Fruit fly (Drosophila melanogaster): ENCODE results near the gene Strip.

Gene Strip

DNA sequence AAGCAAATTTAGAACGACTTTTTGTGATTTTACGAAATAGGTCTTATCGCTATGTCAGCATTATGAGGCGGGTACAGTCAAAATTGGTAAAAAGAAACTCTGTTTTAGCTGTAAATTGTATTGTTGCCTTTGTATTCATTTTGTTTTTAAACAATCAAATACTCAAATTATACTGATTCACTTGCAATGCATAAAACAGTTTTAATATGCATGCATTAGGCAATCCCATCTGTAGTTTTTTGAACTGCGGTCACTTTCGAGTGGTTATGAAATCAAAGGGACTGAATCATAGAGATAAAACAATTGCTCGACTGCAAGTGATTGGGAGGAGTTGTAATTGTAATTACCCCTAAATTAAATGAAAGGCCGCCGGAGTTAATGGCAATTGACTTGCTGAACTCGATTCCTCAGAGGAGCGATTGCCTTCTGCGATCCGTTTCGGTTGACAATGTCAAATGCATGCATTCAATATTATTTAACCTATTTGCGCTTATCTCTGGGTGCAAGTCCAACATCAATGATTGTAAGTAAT lies 11.1 kb upstream of the Strip start:
- TF ChIP-seq rgr (GFP tag; optimal IDR thresholded peaks at IDR 0.05) (peak; percentile 58), OdsH (GFP tag; optimal IDR thresholded peaks at IDR 0.05) (peak; percentile 14), HLH106 (tag; optimal IDR thresholded peaks at IDR 0.05) (peak; percentile 35), Hnf4 (GFP tag; optimal IDR thresholded peaks at IDR 0.05) (peak; percentile 10), Sp1 (GFP tag; optimal IDR thresholded peaks at IDR 0.05) (peak; percentile 26), psq (GFP tag; optimal IDR thresholded peaks at IDR 0.05) (peak; percentile 13), br (GFP tag; optimal IDR thresholded peaks at IDR 0.05) (peak; percentile 6), CG32264 (GFP tag; optimal IDR thresholded peaks at IDR 0.05) (no peak), Hr78 (GFP tag; optimal IDR thresholded peaks at IDR 0.05) (no peak), ey (GFP tag; optimal IDR thresholded peaks at IDR 0.05) (peak; percentile 58), foxo (GFP tag; optimal IDR thresholded peaks at IDR 0.05) (peak in 1 of 2 experiments; percentile 18), fru (GFP tag; optimal IDR thresholded peaks at IDR 0.05) (peak; percentile 44), CrebA (GFP tag; optimal IDR thresholded peaks at IDR 0.05; ENCODE audit: borderline replicate concordance) (no peak)

DNA sequence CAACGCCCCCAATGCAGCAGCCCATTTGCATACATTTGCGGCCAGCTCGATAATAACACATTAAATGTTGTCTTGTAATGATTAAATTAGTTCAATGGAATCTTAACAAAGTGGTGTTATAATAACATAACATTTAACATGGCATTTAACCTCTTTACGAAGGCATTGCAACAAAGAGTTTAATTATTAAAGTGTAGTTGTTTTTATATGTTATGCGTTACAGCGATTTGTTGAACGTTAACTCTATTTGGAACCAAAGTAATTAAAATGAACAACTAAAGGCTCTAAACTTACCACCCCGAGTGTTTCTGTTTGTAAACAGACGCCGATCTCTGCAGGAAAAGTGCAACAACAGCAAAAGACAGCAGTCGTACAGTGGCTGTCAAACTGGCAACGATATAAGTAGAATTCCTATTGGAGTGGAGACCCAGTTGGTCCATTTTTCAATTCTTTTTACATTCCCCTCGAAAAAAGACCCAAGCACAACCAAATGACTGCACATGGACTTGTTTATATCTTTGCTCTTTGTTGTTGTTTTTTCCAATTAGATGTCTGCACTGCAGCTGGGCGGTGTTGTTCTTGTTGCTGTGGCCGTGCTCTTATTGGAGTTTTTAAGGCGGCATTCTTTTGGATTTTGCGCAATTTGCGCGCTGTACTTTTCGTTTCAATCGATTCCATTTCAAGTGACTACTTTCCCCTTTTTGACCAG lies 10.4 kb upstream of the Strip start:
- TF ChIP-seq br (GFP tag; optimal IDR thresholded peaks at IDR 0.05) (no peak), ey (GFP tag; optimal IDR thresholded peaks at IDR 0.05) (no peak), sage (GFP tag; optimal IDR thresholded peaks at IDR 0.05) (no peak), Mio (GFP tag; optimal IDR thresholded peaks at IDR 0.05) (no peak), jim (GFP tag; optimal IDR thresholded peaks at IDR 0.05) (no peak), foxo (GFP tag; optimal IDR thresholded peaks at IDR 0.05) (no peak), HLH106 (tag; optimal IDR thresholded peaks at IDR 0.05) (no peak), Hnf4 (GFP tag; optimal IDR thresholded peaks at IDR 0.05) (no peak), dmrt93B (GFP tag; optimal IDR thresholded peaks at IDR 0.05) (no peak), usp (GFP tag; optimal IDR thresholded peaks at IDR 0.05) (no peak), Dif (GFP tag; optimal IDR thresholded peaks at IDR 0.05; ENCODE audit: partially characterized antibody) (no peak)

DNA sequence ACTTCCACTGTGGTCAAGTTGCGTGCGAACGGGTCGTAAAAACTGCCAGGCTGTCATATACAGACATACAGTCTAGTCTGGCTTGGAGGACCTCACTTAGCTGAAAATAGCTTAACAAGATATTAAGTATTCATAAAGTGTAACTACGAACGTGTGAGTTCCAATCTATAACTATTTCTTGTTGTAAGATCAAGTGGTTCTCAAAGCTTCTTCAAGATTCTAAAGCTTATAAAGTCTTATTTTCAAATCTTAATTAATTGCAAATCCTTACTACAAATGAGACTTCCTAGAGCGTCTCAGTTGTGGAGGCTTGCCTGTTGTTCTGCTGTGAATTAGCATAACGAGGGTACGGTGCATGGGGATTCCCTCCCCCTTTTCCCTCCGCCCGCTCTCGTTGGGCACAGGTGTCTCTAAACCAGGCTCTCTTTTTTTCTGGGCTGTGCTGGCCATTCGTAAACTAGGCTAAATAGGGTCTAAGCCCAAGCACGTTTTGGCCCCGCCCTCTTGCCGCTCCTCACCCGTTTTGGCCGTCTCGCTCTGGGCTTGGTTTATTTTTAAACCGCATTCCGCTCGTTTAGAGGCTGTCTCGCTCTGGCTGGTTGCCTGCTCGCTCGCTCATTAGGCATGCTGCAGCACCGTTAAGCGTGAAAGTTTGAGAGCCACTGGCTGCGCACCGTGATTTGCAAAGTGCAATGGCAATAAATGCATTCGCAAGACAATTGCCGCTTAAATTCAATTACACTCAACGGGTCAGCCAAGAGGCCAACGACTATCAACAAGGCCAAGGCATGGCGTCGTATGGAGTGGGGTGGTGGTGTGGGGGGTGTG lies 9.6 kb upstream of the Strip start:
- no peak for TF ChIP-seq lola (GFP tag; optimal IDR thresholded peaks at IDR 0.05)
- no peak for TF ChIP-seq N (GFP tag; optimal IDR thresholded peaks at IDR 0.05)
- no peak for TF ChIP-seq Mio (GFP tag; optimal IDR thresholded peaks at IDR 0.05)
- TF ChIP-seq fru (GFP tag; optimal IDR thresholded peaks at IDR 0.05): no peak
- no peak for TF ChIP-seq dmrt93B (GFP tag; optimal IDR thresholded peaks at IDR 0.05)
- no peak for TF ChIP-seq ey (GFP tag; optimal IDR thresholded peaks at IDR 0.05)
- no peak for TF ChIP-seq Sp1 (GFP tag; optimal IDR thresholded peaks at IDR 0.05)
- TF ChIP-seq h (GFP tag; optimal IDR thresholded peaks at IDR 0.05): no peak
- no peak for TF ChIP-seq usp (GFP tag; optimal IDR thresholded peaks at IDR 0.05)
- no peak for TF ChIP-seq HLH106 (tag; optimal IDR thresholded peaks at IDR 0.05)
- no peak for TF ChIP-seq jim (GFP tag; optimal IDR thresholded peaks at IDR 0.05)
- no peak for TF ChIP-seq foxo (GFP tag; optimal IDR thresholded peaks at IDR 0.05)
- TF ChIP-seq Vsx2 (GFP tag; optimal IDR thresholded peaks at IDR 0.05; ENCODE audit: partially characterized antibody): no peak
- TF ChIP-seq sv (GFP tag; optimal IDR thresholded peaks at IDR 0.05): no peak
- no peak for TF ChIP-seq br (GFP tag; optimal IDR thresholded peaks at IDR 0.05)
- TF ChIP-seq CrebA (GFP tag; optimal IDR thresholded peaks at IDR 0.05; ENCODE audit: borderline replicate concordance): no peak
- TF ChIP-seq dl (GFP tag; optimal IDR thresholded peaks at IDR 0.05; ENCODE audit: insufficient read depth in 1 of 2, partially characterized antibody in 2 of 2): no peak
- TF ChIP-seq Jra (GFP tag; optimal IDR thresholded peaks at IDR 0.05): no peak
- no peak for TF ChIP-seq tai (GFP tag; optimal IDR thresholded peaks at IDR 0.05)

DNA sequence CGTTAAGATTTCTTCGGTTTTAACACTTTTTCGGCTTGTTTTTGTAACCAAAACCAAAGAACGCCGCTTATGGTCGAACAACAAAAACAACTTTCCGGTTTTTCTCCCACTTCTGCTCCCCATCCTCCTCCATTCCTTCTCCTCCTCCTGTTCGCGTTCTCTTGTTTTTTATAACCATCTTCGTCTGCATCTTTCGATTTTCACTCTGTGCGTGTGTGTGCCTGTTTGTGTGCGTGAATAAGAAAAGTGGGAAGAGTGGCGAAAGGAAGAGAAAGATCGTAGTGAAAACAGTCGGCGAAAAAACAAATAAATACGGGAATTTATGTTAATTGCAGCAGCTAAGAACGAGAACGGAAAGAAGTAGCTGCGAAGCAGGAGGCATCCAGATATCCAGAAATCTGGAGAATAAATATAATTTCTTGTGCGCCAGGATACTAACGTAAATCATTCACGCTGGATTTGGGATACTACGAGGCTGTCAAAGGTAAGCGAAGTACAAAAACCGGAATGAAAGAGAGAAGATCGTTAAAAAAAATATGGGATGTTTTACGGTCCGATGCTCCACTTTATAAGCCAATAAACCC lies 8.8 kb upstream of the Strip start:
- TF ChIP-seq psq (GFP tag; optimal IDR thresholded peaks at IDR 0.05) (peak; percentile 99), h (GFP tag; optimal IDR thresholded peaks at IDR 0.05) (no peak), usp (GFP tag; optimal IDR thresholded peaks at IDR 0.05) (no peak), HLH106 (tag; optimal IDR thresholded peaks at IDR 0.05) (no peak), Dif (GFP tag; optimal IDR thresholded peaks at IDR 0.05; ENCODE audit: partially characterized antibody) (no peak), Vsx2 (GFP tag; optimal IDR thresholded peaks at IDR 0.05; ENCODE audit: partially characterized antibody) (peak; percentile 29), CG32264 (GFP tag; optimal IDR thresholded peaks at IDR 0.05) (no peak), sv (GFP tag; optimal IDR thresholded peaks at IDR 0.05) (no peak), dsf (GFP tag; optimal IDR thresholded peaks at IDR 0.05; ENCODE audit: borderline replicate concordance) (no peak), GATAd (GFP tag; optimal IDR thresholded peaks at IDR 0.05) (no peak), woc (GFP tag; optimal IDR thresholded peaks at IDR 0.05) (no peak)

All from whole organism, wandering third instar larva.